Worm (Caenorhabditis elegans): ENCODE measurements around the gene K12H6.5.

ce11 chrII:2791693-2792092 lies 34.3 kb downstream of the K12H6.5 start:
- TF ChIP-seq ama-1 (optimal IDR thresholded peaks at IDR 0.05): no peak
- TF ChIP-seq flt-1 (GFP tag; IDR thresholded peaks at IDR 0.05): no peak
- no peak for TF ChIP-seq tra-4 (tag; optimal IDR thresholded peaks at IDR 0.05)
- no peak for TF ChIP-seq ceh-36 (tag; optimal IDR thresholded peaks at IDR 0.05)
- no peak for TF ChIP-seq tbx-37 (GFP tag; conservative IDR thresholded peaks at IDR 0.05)
- no peak for TF ChIP-seq aly-1 (tag; optimal IDR thresholded peaks at IDR 0.05)
- TF ChIP-seq tbx-11 (GFP tag; IDR thresholded peaks at IDR 0.05): no peak
